Worm (Caenorhabditis elegans) whole organism, L1 larva: ENCODE results near the gene secs-1.

Experiments used
- jun-1 ChIP-seq: fragments of 150-350 bp; optimal IDR thresholded peaks from 2 replicates; lab custom pipeline; 2014; ENCODE audit warnings: missing biosample characterization, missing genetic modification reagents, missing genetic modification characterization
- nhr-11 ChIP-seq: fragments of 150-350 bp; optimal IDR thresholded peaks from 2 replicates; lab custom pipeline; 2014; ENCODE audit warnings: missing biosample characterization, missing genetic modification characterization
- unc-86 ChIP-seq: sonication (generic microtip); optimal IDR thresholded peaks from 2 replicates; lab custom pipeline; 2016; ENCODE audit warnings: missing genetic modification characterization, missing compliant biosample characterization

- TF ChIP-seq unc-86: no peak
- TF ChIP-seq nhr-11 (tag; lab: Kevin White, UChicago): no peak
- TF ChIP-seq jun-1 (tag; lab: Kevin White, UChicago): no peak
These were observed at the start of gene secs-1 for ce11 chrV:10804374-10804773.
